Fruit fly (Drosophila melanogaster) whole organism, embryonic: ENCODE results near the gene kin17.

ENCODE experiments used
- BEAF-32 ChIP-seq: fragments of 200-800 bp; sonication (Bioruptor generic); optimal IDR thresholded peaks from 3 replicates; lab custom pipeline; 2017; ENCODE audit warnings: missing biosample characterization, missing genetic modification characterization, mild to moderate bottlenecking, moderate library complexity, missing genetic modification reagents
- Blimp-1 ChIP-seq: fragments of 200-800 bp; sonication (Bioruptor generic); optimal IDR thresholded peaks from 3 replicates; lab custom pipeline; 2018; ENCODE audit warnings: missing biosample characterization, missing genetic modification characterization, mild to moderate bottlenecking, moderate library complexity, missing genetic modification reagents
- CG10209 ChIP-seq: fragments of 200-800 bp; sonication (Bioruptor generic); optimal IDR thresholded peaks from 3 replicates; lab custom pipeline; 2017; ENCODE audit warnings: missing biosample characterization, mild to moderate bottlenecking, missing genetic modification characterization, missing genetic modification reagents
- CG11247 ChIP-seq: fragments of 200-800 bp; sonication (Bioruptor generic); IDR thresholded peaks from 2 replicates; pipeline ENCODE4 v1.3.6; 2022; ENCODE audit warnings: missing biosample characterization, missing genetic modification characterization
- CG12236 ChIP-seq: fragments of 200-800 bp; sonication (Bioruptor generic); optimal IDR thresholded peaks from 2 replicates; lab custom pipeline; 2016; ENCODE audit warnings: missing biosample characterization, missing genetic modification characterization
- CG12659 ChIP-seq: fragments of 200-800 bp; sonication (Bioruptor generic); optimal IDR thresholded peaks from 3 replicates; lab custom pipeline; 2017; ENCODE audit warnings: mild to moderate bottlenecking, missing biosample characterization, missing genetic modification reagents, missing genetic modification characterization
- CG12942 ChIP-seq: fragments of 200-800 bp; sonication (Bioruptor generic); optimal IDR thresholded peaks from 3 replicates; lab custom pipeline; 2016; ENCODE audit warnings: missing biosample characterization, missing genetic modification characterization
- CG15073 ChIP-seq: fragments of 200-800 bp; sonication (Bioruptor generic); optimal IDR thresholded peaks from 2 replicates; lab custom pipeline; 2016; ENCODE audit warnings: missing biosample characterization, missing genetic modification characterization
- CG17829 ChIP-seq: fragments of 200-800 bp; optimal IDR thresholded peaks from 2 replicates; lab custom pipeline; 2019; ENCODE audit warnings: missing biosample characterization, mild to moderate bottlenecking, missing genetic modification characterization, moderate library complexity
- CG2678 ChIP-seq: fragments of 200-800 bp; sonication (Bioruptor generic); optimal IDR thresholded peaks from 3 replicates; lab custom pipeline; 2019; ENCODE audit warnings: missing biosample characterization, mild to moderate bottlenecking, missing genetic modification characterization, moderate library complexity
- CG30431 ChIP-seq: fragments of 200-800 bp; sonication (Bioruptor generic); optimal IDR thresholded peaks from 2 replicates; lab custom pipeline; 2017; ENCODE audit warnings: missing biosample characterization, missing genetic modification characterization
- CG34422 ChIP-seq: fragments of 200-800 bp; sonication (Bioruptor generic); IDR thresholded peaks from 3 replicates; pipeline ENCODE4 v1.3.6; 2022; ENCODE audit warnings: missing biosample characterization, missing genetic modification characterization
- CG3995 ChIP-seq: fragments of 200-800 bp; sonication (Bioruptor generic); optimal IDR thresholded peaks from 3 replicates; lab custom pipeline; 2016; ENCODE audit warnings: missing biosample characterization, missing genetic modification characterization
- CG7372 ChIP-seq: fragments of 200-800 bp; sonication (Bioruptor generic); IDR thresholded peaks from 2 replicates; pipeline ENCODE4 v1.3.6; 2022; ENCODE audit warnings: missing biosample characterization, missing genetic modification characterization
- CG7745 ChIP-seq: fragments of 200-800 bp; sonication (Bioruptor generic); optimal IDR thresholded peaks from 2 replicates; lab custom pipeline; 2018; ENCODE audit warnings: missing biosample characterization, mild to moderate bottlenecking, missing genetic modification characterization, moderate library complexity
- CrebB ChIP-seq: fragments of 200-800 bp; sonication (Bioruptor generic); optimal IDR thresholded peaks from 3 replicates; lab custom pipeline; 2018; ENCODE audit warnings: missing biosample characterization, mild to moderate bottlenecking, missing genetic modification characterization
- D19A ChIP-seq: fragments of 200-800 bp; optimal IDR thresholded peaks from 3 replicates; lab custom pipeline; 2019; ENCODE audit warnings: missing biosample characterization, mild to moderate bottlenecking, missing genetic modification characterization, moderate library complexity
- Dbx ChIP-seq: fragments of 200-800 bp; sonication (Bioruptor generic); IDR thresholded peaks from 3 replicates; pipeline ENCODE4 v1.3.6; 2022; ENCODE audit warnings: missing biosample characterization, missing genetic modification characterization
- Dref ChIP-seq: fragments of 200-800 bp; sonication (Bioruptor generic); IDR thresholded peaks from 2 replicates; pipeline ENCODE4 v1.3.6; 2022; ENCODE audit warnings: missing biosample characterization, missing genetic modification characterization
- Fer1 ChIP-seq: fragments of 200-800 bp; sonication (Bioruptor generic); optimal IDR thresholded peaks from 2 replicates; lab custom pipeline; 2017; ENCODE audit warnings: missing biosample characterization, mild to moderate bottlenecking, missing genetic modification characterization
- Fer3 ChIP-seq: fragments of 200-800 bp; sonication (Bioruptor generic); optimal IDR thresholded peaks from 2 replicates; lab custom pipeline; 2018; ENCODE audit warnings: missing biosample characterization, mild to moderate bottlenecking, missing genetic modification characterization, moderate library complexity
- Gsc ChIP-seq: fragments of 200-800 bp; sonication (Bioruptor generic); IDR thresholded peaks from 2 replicates; pipeline ENCODE4 v1.3.6; 2022; ENCODE audit warnings: missing biosample characterization, missing genetic modification characterization
- Gug ChIP-seq: fragments of 200-800 bp; sonication (Bioruptor generic); IDR thresholded peaks from 4 replicates; pipeline ENCODE4 v1.3.6; 2022; ENCODE audit warnings: missing biosample characterization, missing genetic modification characterization
- HLH54F ChIP-seq: fragments of 200-800 bp; sonication (Bioruptor generic); optimal IDR thresholded peaks from 3 replicates; lab custom pipeline; 2016; ENCODE audit warnings: missing biosample characterization, missing genetic modification characterization
- HLHmδ ChIP-seq: fragments of 200-800 bp; sonication (Bioruptor generic); optimal IDR thresholded peaks from 2 replicates; lab custom pipeline; 2018; ENCODE audit warnings: missing biosample characterization, mild to moderate bottlenecking, missing genetic modification characterization, moderate library complexity
- HmgD ChIP-seq: fragments of 200-800 bp; sonication (Bioruptor generic); optimal IDR thresholded peaks from 3 replicates; lab custom pipeline; 2016; ENCODE audit warnings: missing biosample characterization, missing genetic modification characterization
- Hmx ChIP-seq: fragments of 200-800 bp; sonication (Bioruptor generic); optimal IDR thresholded peaks from 2 replicates; lab custom pipeline; 2016; ENCODE audit warnings: missing biosample characterization, missing genetic modification characterization
- Hr78 ChIP-seq, 2 experiments: fragments of 200-800 bp in 1 of 2; fragments of >200 bp in 1 of 2; sonication (Bioruptor generic) in 1 of 2; optimal IDR thresholded peaks; 2 replicates each; lab custom pipeline; 2017 to 2019; ENCODE audit warnings: missing biosample characterization in 2 of 2, missing genetic modification characterization in 2 of 2, mild to moderate bottlenecking in 1 of 2, moderate library complexity in 1 of 2
- MESR4 ChIP-seq: fragments of 200-800 bp; sonication (Bioruptor generic); optimal IDR thresholded peaks from 2 replicates; lab custom pipeline; 2018; ENCODE audit warnings: missing biosample characterization, mild to moderate bottlenecking, missing genetic modification characterization, moderate library complexity
- Sry-β ChIP-seq: fragments of 200-800 bp; sonication (Bioruptor generic); optimal IDR thresholded peaks from 2 replicates; lab custom pipeline; 2018; ENCODE audit warnings: missing biosample characterization, mild to moderate bottlenecking, missing genetic modification characterization, moderate library complexity
- ap ChIP-seq: fragments of 200-800 bp; sonication (Bioruptor generic); IDR thresholded peaks from 2 replicates; pipeline ENCODE4 v1.3.6; 2022; ENCODE audit warnings: missing biosample characterization, missing genetic modification characterization
- ash1 ChIP-seq: fragments of 200-800 bp; sonication (Bioruptor generic); optimal IDR thresholded peaks from 2 replicates; lab custom pipeline; 2018; ENCODE audit warnings: missing biosample characterization, mild to moderate bottlenecking, missing genetic modification characterization
- bigmax ChIP-seq: fragments of 200-800 bp; sonication (Bioruptor generic); optimal IDR thresholded peaks from 2 replicates; lab custom pipeline; 2018; ENCODE audit warnings: missing biosample characterization, mild to moderate bottlenecking, missing genetic modification characterization
- cato ChIP-seq: fragments of 200-800 bp; sonication (Bioruptor generic); optimal IDR thresholded peaks from 2 replicates; lab custom pipeline; 2016; ENCODE audit warnings: missing biosample characterization, missing genetic modification characterization, borderline replicate concordance
- da ChIP-seq: fragments of 200-800 bp; sonication (Bioruptor generic); optimal IDR thresholded peaks from 2 replicates; lab custom pipeline; 2016; ENCODE audit warnings: missing biosample characterization, missing genetic modification characterization
- dmrt11E ChIP-seq: fragments of 200-800 bp; sonication (Bioruptor generic); optimal IDR thresholded peaks from 3 replicates; lab custom pipeline; 2018; ENCODE audit warnings: missing biosample characterization, mild to moderate bottlenecking, missing genetic modification characterization, moderate library complexity
- fd102C ChIP-seq: fragments of 200-800 bp; sonication (Bioruptor generic); optimal IDR thresholded peaks from 2 replicates; lab custom pipeline; 2018; ENCODE audit warnings: missing biosample characterization, mild to moderate bottlenecking, missing genetic modification characterization, moderate library complexity
- fd3F ChIP-seq: fragments of 200-800 bp; sonication (Bioruptor generic); optimal IDR thresholded peaks from 2 replicates; lab custom pipeline; 2018; ENCODE audit warnings: missing biosample characterization, mild to moderate bottlenecking, missing genetic modification characterization, moderate library complexity
- fd64A ChIP-seq: fragments of 200-800 bp; sonication (Bioruptor generic); optimal IDR thresholded peaks from 3 replicates; lab custom pipeline; 2018; ENCODE audit warnings: missing biosample characterization, mild to moderate bottlenecking, missing genetic modification characterization
- gsb-n ChIP-seq: fragments of 200-800 bp; sonication (Bioruptor generic); optimal IDR thresholded peaks from 3 replicates; lab custom pipeline; 2018; ENCODE audit warnings: missing biosample characterization, mild to moderate bottlenecking, missing genetic modification characterization
- jing ChIP-seq: fragments of 200-800 bp; sonication (Bioruptor generic); optimal IDR thresholded peaks from 2 replicates; lab custom pipeline; 2018; ENCODE audit warnings: missing biosample characterization, mild to moderate bottlenecking, missing genetic modification characterization
- kni ChIP-seq: fragments of 200-800 bp; sonication (Bioruptor generic); optimal IDR thresholded peaks from 3 replicates; lab custom pipeline; 2017; ENCODE audit warnings: mild to moderate bottlenecking, missing biosample characterization, missing genetic modification reagents, missing genetic modification characterization
- oc ChIP-seq: fragments of 200-800 bp; sonication (Bioruptor generic); optimal IDR thresholded peaks from 2 replicates; lab custom pipeline; 2018; ENCODE audit warnings: missing biosample characterization, mild to moderate bottlenecking, missing genetic modification characterization, moderate library complexity
- pfk ChIP-seq: fragments of 200-800 bp; sonication (Bioruptor generic); optimal IDR thresholded peaks from 2 replicates; lab custom pipeline; 2018; ENCODE audit warnings: missing biosample characterization, mild to moderate bottlenecking, missing genetic modification characterization, moderate library complexity
- pita ChIP-seq: fragments of 200-800 bp; sonication (Bioruptor generic); optimal IDR thresholded peaks from 2 replicates; lab custom pipeline; 2017; ENCODE audit warnings: missing biosample characterization, mild to moderate bottlenecking, missing genetic modification characterization
- sqz ChIP-seq: fragments of 200-800 bp; sonication (Bioruptor generic); optimal IDR thresholded peaks from 3 replicates; lab custom pipeline; 2018; ENCODE audit warnings: missing biosample characterization, mild to moderate bottlenecking, missing genetic modification characterization
- ssp ChIP-seq: fragments of 200-800 bp; sonication (Bioruptor generic); IDR thresholded peaks from 2 replicates; pipeline ENCODE4 v1.3.6; 2022; ENCODE audit warnings: missing biosample characterization, missing genetic modification characterization
- zf30C ChIP-seq: fragments of 200-800 bp; sonication (Bioruptor generic); optimal IDR thresholded peaks from 3 replicates; lab custom pipeline; 2018; ENCODE audit warnings: missing biosample characterization, mild to moderate bottlenecking, missing genetic modification characterization

kin17 gene

dm6 chr3L:20309758-20310733, 46.6 kb upstream of the kin17 start (continued):
- peak; percentile 12 for TF ChIP-seq CG12236
- no peak for TF ChIP-seq CG15073
- TF ChIP-seq Sry-β (GFP tag; lab: Kevin White, UChicago), result no peak
- TF ChIP-seq zf30C (GFP tag; lab: Kevin White, UChicago), result no peak
- no peak for TF ChIP-seq gsb-n (tag; lab: Kevin White, UChicago)
- TF ChIP-seq Fer3 (tag; lab: Kevin White, UChicago), result peak; percentile 7
- TF ChIP-seq ap, result no peak
- no peak for TF ChIP-seq sqz (GFP tag; lab: Kevin White, UChicago)
- TF ChIP-seq oc (tag; lab: Kevin White, UChicago), result no peak
- TF ChIP-seq cato (GFP tag; lab: Kevin White, UChicago), result no peak
- peak; percentile 91 for TF ChIP-seq HmgD (GFP tag; lab: Kevin White, UChicago)
- no peak for TF ChIP-seq CG10209 (GFP tag; lab: Kevin White, UChicago)
- peak; percentile 22 for TF ChIP-seq kni
- TF ChIP-seq CG12942, result peak; percentile 43
- TF ChIP-seq Hmx (GFP tag; lab: Kevin White, UChicago), result no peak
- TF ChIP-seq pfk (GFP tag; lab: Kevin White, UChicago), result peak; percentile 73
- TF ChIP-seq pita (GFP tag; lab: Kevin White, UChicago), result no peak
- TF ChIP-seq Blimp-1, result no peak
- no peak for TF ChIP-seq fd64A (GFP tag; lab: Kevin White, UChicago)
- peak; percentile 71 for TF ChIP-seq CG17829
- no peak for TF ChIP-seq CG7372
- peak; percentile 43 for TF ChIP-seq ssp (GFP tag; lab: Robert Waterston, UW)
- peak; percentile 57 for TF ChIP-seq CG11247 (GFP tag; lab: Robert Waterston, UW)
- TF ChIP-seq ash1, result no peak
- TF ChIP-seq MESR4 (GFP tag; lab: Kevin White, UChicago), result peak; percentile 31
- TF ChIP-seq CG7745 (tag; lab: Kevin White, UChicago), result no peak
- no peak for TF ChIP-seq fd102C
- no peak for TF ChIP-seq D19A (tag; lab: Kevin White, UChicago)
- no peak for TF ChIP-seq HLHmδ
- no peak for TF ChIP-seq CG30431 (GFP tag; lab: Kevin White, UChicago)
- TF ChIP-seq Dref, result peak; percentile 52
- TF ChIP-seq Dbx, result peak; percentile 64
- no peak for TF ChIP-seq CG34422 (GFP tag; lab: Robert Waterston, UW)
- peak; percentile 73 for TF ChIP-seq CG12659 (GFP tag; lab: Kevin White, UChicago)
- peak; percentile 93 for TF ChIP-seq BEAF-32 (GFP tag; lab: Kevin White, UChicago)
- TF ChIP-seq HLH54F, result peak; percentile 65
- no peak for TF ChIP-seq Hr78 (GFP tag; optimal IDR thresholded peaks at IDR 0.05; lab: Kevin White, UChicago)
- no peak for TF ChIP-seq Gug (GFP tag; lab: Robert Waterston, UW)
- TF ChIP-seq jing, result no peak
- no peak for TF ChIP-seq CrebB (tag; lab: Kevin White, UChicago)
- peak; percentile 36 for TF ChIP-seq dmrt11E (tag; lab: Kevin White, UChicago)
- no peak for TF ChIP-seq CG2678
- peak; percentile 18 for TF ChIP-seq bigmax (GFP tag; lab: Kevin White, UChicago)
- TF ChIP-seq Fer1 (GFP tag; lab: Kevin White, UChicago), result peak; percentile 20
- no peak for TF ChIP-seq Gsc (GFP tag; lab: Robert Waterston, UW)
- peak; percentile 55 for TF ChIP-seq CG3995 (GFP tag; lab: Kevin White, UChicago)
- peak; percentile 28 for TF ChIP-seq da (GFP tag; lab: Kevin White, UChicago)
- TF ChIP-seq fd3F (GFP tag; lab: Kevin White, UChicago), result no peak
